Fruit fly (Drosophila melanogaster) whole organism, embryonic: ENCODE results near the gene CG10343.
A peak's percentile ranks its signal among the peaks of the same experiment; 100 is the strongest.

ENCODE experiments used
- Abd-B ChIP-seq: fragments of 200-800 bp; sonication (Bioruptor generic); optimal IDR thresholded peaks from 2 replicates; lab custom pipeline; 2018; ENCODE audit warnings: missing biosample characterization, mild to moderate bottlenecking, missing genetic modification characterization, moderate library complexity
- Atf6 ChIP-seq: fragments of 200-800 bp; sonication (Bioruptor generic); IDR thresholded peaks from 2 replicates; pipeline ENCODE4 v1.3.6; 2022; ENCODE audit warnings: missing biosample characterization, missing genetic modification characterization
- BtbVII ChIP-seq: fragments of 200-800 bp; sonication (Bioruptor generic); optimal IDR thresholded peaks from 3 replicates; lab custom pipeline; 2017; ENCODE audit warnings: missing biosample characterization, mild to moderate bottlenecking, missing genetic modification characterization
- CG10147 ChIP-seq: fragments of 200-800 bp; sonication (Bioruptor generic); optimal IDR thresholded peaks from 2 replicates; lab custom pipeline; 2019; ENCODE audit warnings: missing biosample characterization, mild to moderate bottlenecking, missing genetic modification characterization, moderate library complexity
- CG10321 ChIP-seq: fragments of 200-800 bp; sonication (Bioruptor generic); IDR thresholded peaks from 2 replicates; pipeline ENCODE4 v1.3.6; 2022; ENCODE audit warnings: missing biosample characterization, missing genetic modification characterization
- CG10462 ChIP-seq: fragments of 200-800 bp; sonication (Bioruptor generic); optimal IDR thresholded peaks from 2 replicates; lab custom pipeline; 2016; ENCODE audit warnings: missing biosample characterization, missing genetic modification characterization
- CG11504 ChIP-seq: fragments of 200-800 bp; sonication (Bioruptor generic); optimal IDR thresholded peaks from 3 replicates; lab custom pipeline; 2019; ENCODE audit warnings: missing biosample characterization, mild to moderate bottlenecking, missing genetic modification characterization, moderate library complexity
- CG11695 ChIP-seq: fragments of 200-800 bp; sonication (Bioruptor generic); IDR thresholded peaks from 3 replicates; pipeline ENCODE4 v1.3.6; 2022; ENCODE audit warnings: missing biosample characterization, missing genetic modification characterization
- CG12104 ChIP-seq: fragments of 200-800 bp; sonication (Bioruptor generic); optimal IDR thresholded peaks from 3 replicates; lab custom pipeline; 2016; ENCODE audit warnings: missing biosample characterization, missing genetic modification characterization
- CG13894 ChIP-seq: fragments of 200-800 bp; sonication (Bioruptor generic); optimal IDR thresholded peaks from 3 replicates; lab custom pipeline; 2018; ENCODE audit warnings: missing biosample characterization, mild to moderate bottlenecking, missing genetic modification characterization, moderate library complexity
- CG17359 ChIP-seq: fragments of 200-800 bp; sonication (Bioruptor generic); optimal IDR thresholded peaks from 3 replicates; lab custom pipeline; 2018; ENCODE audit warnings: missing biosample characterization, mild to moderate bottlenecking, missing genetic modification characterization, moderate library complexity
- CG17361 ChIP-seq: fragments of 200-800 bp; sonication (Bioruptor generic); IDR thresholded peaks from 3 replicates; pipeline ENCODE4 v1.3.6; 2022; ENCODE audit warnings: missing biosample characterization, missing genetic modification characterization
- CG17385 ChIP-seq: fragments of 200-800 bp; sonication (Bioruptor generic); optimal IDR thresholded peaks from 3 replicates; lab custom pipeline; 2018; ENCODE audit warnings: missing biosample characterization, mild to moderate bottlenecking, missing genetic modification characterization
- CG18599 ChIP-seq: fragments of 200-800 bp; sonication (Bioruptor generic); optimal IDR thresholded peaks from 3 replicates; lab custom pipeline; 2017; ENCODE audit warnings: missing biosample characterization, missing genetic modification characterization, mild to moderate bottlenecking, moderate library complexity, missing genetic modification reagents
- CG18619 ChIP-seq: fragments of 200-800 bp; sonication (Bioruptor generic); optimal IDR thresholded peaks from 3 replicates; lab custom pipeline; 2017; ENCODE audit warnings: missing biosample characterization, mild to moderate bottlenecking, missing genetic modification characterization
- CG2678 ChIP-seq: fragments of 200-800 bp; sonication (Bioruptor generic); optimal IDR thresholded peaks from 3 replicates; lab custom pipeline; 2019; ENCODE audit warnings: missing biosample characterization, mild to moderate bottlenecking, missing genetic modification characterization, moderate library complexity
- CG31441 ChIP-seq: fragments of 200-800 bp; sonication (Bioruptor generic); IDR thresholded peaks from 2 replicates; pipeline ENCODE4 v1.3.6; 2022; ENCODE audit warnings: missing biosample characterization, missing genetic modification characterization
- CG32772 ChIP-seq: fragments of 200-800 bp; sonication (Bioruptor generic); IDR thresholded peaks from 2 replicates; pipeline ENCODE4 v1.3.6; 2022; ENCODE audit warnings: missing biosample characterization, missing genetic modification characterization
- CG42726 ChIP-seq: fragments of 200-800 bp; sonication (Bioruptor generic); IDR thresholded peaks from 2 replicates; pipeline ENCODE4 v1.3.6; 2022; ENCODE audit warnings: missing biosample characterization, missing genetic modification characterization; ENCODE audit not compliant: partially characterized antibody
- CG6683 ChIP-seq: fragments of 200-800 bp; sonication (Bioruptor generic); optimal IDR thresholded peaks from 2 replicates; lab custom pipeline; 2017; ENCODE audit warnings: missing biosample characterization, mild to moderate bottlenecking, missing genetic modification characterization, missing genetic modification reagents
- CG8924 ChIP-seq: fragments of 200-800 bp; optimal IDR thresholded peaks from 3 replicates; lab custom pipeline; 2019; ENCODE audit warnings: missing biosample characterization, mild to moderate bottlenecking, missing genetic modification characterization, moderate library complexity
- CG9727 ChIP-seq: fragments of 200-800 bp; sonication (Bioruptor generic); optimal IDR thresholded peaks from 3 replicates; lab custom pipeline; 2017; ENCODE audit warnings: missing biosample characterization, mild to moderate bottlenecking, missing genetic modification characterization
- CHES-1-like ChIP-seq: fragments of 200-800 bp; sonication (Bioruptor generic); optimal IDR thresholded peaks from 2 replicates; lab custom pipeline; 2016; ENCODE audit warnings: missing biosample characterization, missing genetic modification characterization
- Deaf1 ChIP-seq: fragments of 200-800 bp; optimal IDR thresholded peaks from 3 replicates; lab custom pipeline; 2019; ENCODE audit warnings: missing biosample characterization, mild to moderate bottlenecking, missing genetic modification characterization, moderate library complexity
- Gsc ChIP-seq: fragments of 200-800 bp; sonication (Bioruptor generic); IDR thresholded peaks from 2 replicates; pipeline ENCODE4 v1.3.6; 2022; ENCODE audit warnings: missing biosample characterization, missing genetic modification characterization
- HLHmδ ChIP-seq: fragments of 200-800 bp; sonication (Bioruptor generic); optimal IDR thresholded peaks from 2 replicates; lab custom pipeline; 2018; ENCODE audit warnings: missing biosample characterization, mild to moderate bottlenecking, missing genetic modification characterization, moderate library complexity
- Hr39 ChIP-seq: fragments of >200 bp; optimal IDR thresholded peaks from 2 replicates; lab custom pipeline; 2017
- Med ChIP-seq: fragments of 200-800 bp; sonication (Bioruptor generic); peaks from one replicate; lab custom pipeline; 2016; ENCODE audit warnings: missing biosample characterization, missing genetic modification characterization, mild to moderate bottlenecking, inconsistent platforms, moderate library complexity
- Nf-YC ChIP-seq: fragments of 200-800 bp; optimal IDR thresholded peaks from 3 replicates; lab custom pipeline; 2019; ENCODE audit warnings: missing biosample characterization, mild to moderate bottlenecking, missing genetic modification characterization, moderate library complexity
- Scr ChIP-seq: fragments of 200-800 bp; sonication (Bioruptor generic); IDR thresholded peaks from 2 replicates; pipeline ENCODE4 v1.3.6; 2022; ENCODE audit warnings: missing biosample characterization, missing genetic modification characterization; ENCODE audit not compliant: partially characterized antibody
- Usf ChIP-seq: fragments of 200-800 bp; sonication (Bioruptor generic); optimal IDR thresholded peaks from 2 replicates; lab custom pipeline; 2017; ENCODE audit warnings: missing genotype, missing biosample characterization, missing genetic modification characterization
- Xrp1 ChIP-seq: fragments of 200-800 bp; sonication (Bioruptor generic); IDR thresholded peaks from 2 replicates; pipeline ENCODE4 v1.3.6; 2022; ENCODE audit warnings: missing biosample characterization, missing genetic modification characterization
- caup ChIP-seq: fragments of 200-800 bp; sonication (Bioruptor generic); optimal IDR thresholded peaks from 3 replicates; lab custom pipeline; 2017; ENCODE audit warnings: missing biosample characterization, mild to moderate bottlenecking, missing genetic modification characterization, moderate library complexity; ENCODE audit not compliant: severe bottlenecking
- corto ChIP-seq: fragments of 200-800 bp; sonication (Bioruptor generic); optimal IDR thresholded peaks from 2 replicates; lab custom pipeline; 2016; ENCODE audit warnings: missing biosample characterization, mild to moderate bottlenecking, missing genetic modification characterization, moderate library complexity
- dmrt99B ChIP-seq: fragments of 200-800 bp; sonication (Bioruptor generic); optimal IDR thresholded peaks from 2 replicates; lab custom pipeline; 2018; ENCODE audit warnings: missing biosample characterization, mild to moderate bottlenecking, missing genetic modification characterization, moderate library complexity
- fru ChIP-seq: fragments of >200 bp; optimal IDR thresholded peaks from 2 replicates; lab custom pipeline; 2017
- fu2 ChIP-seq: fragments of 200-800 bp; sonication (Bioruptor generic); optimal IDR thresholded peaks from 2 replicates; lab custom pipeline; 2016; ENCODE audit warnings: missing biosample characterization, missing genetic modification characterization
- hkb ChIP-seq, 2 experiments: fragments of 200-800 bp in 1 of 2; fragments of >200 bp in 1 of 2; sonication (Bioruptor generic) in 1 of 2; IDR thresholded peaks in 1 of 2; optimal IDR thresholded peaks in 1 of 2; 2 replicates each; pipeline versions ENCODE4 v1.3.6 to Lab custom; 2017 to 2022; ENCODE audit warnings: missing biosample characterization in 1 of 2, missing genetic modification characterization in 1 of 2
- nmo ChIP-seq: fragments of 200-800 bp; sonication (Bioruptor generic); optimal IDR thresholded peaks from 2 replicates; lab custom pipeline; 2018; ENCODE audit warnings: missing biosample characterization, mild to moderate bottlenecking, missing genetic modification characterization, moderate library complexity
- pan ChIP-seq, 4 experiments: fragments of >200 bp in 3 of 4; fragments of 200-800 bp in 1 of 4; sonication (Bioruptor generic) in 1 of 4; optimal IDR thresholded peaks in 3 of 4; IDR thresholded peaks in 1 of 4; 2 replicates each; pipeline versions ENCODE4 v1.3.6 to Lab custom; 2017 to 2022; ENCODE audit warnings: missing biosample characterization in 2 of 4, missing genetic modification characterization in 2 of 4, mixed read lengths in 1 of 4
- peb ChIP-seq: fragments of 200-800 bp; sonication (Bioruptor generic); IDR thresholded peaks from 2 replicates; pipeline ENCODE4 v1.3.6; 2022; ENCODE audit warnings: missing biosample characterization, missing genetic modification characterization
- pzg ChIP-seq: fragments of 200-800 bp; sonication (Bioruptor generic); optimal IDR thresholded peaks from 3 replicates; lab custom pipeline; 2018; ENCODE audit warnings: missing biosample characterization, mild to moderate bottlenecking, missing genetic modification characterization, moderate library complexity
- row ChIP-seq: fragments of 200-800 bp; sonication (Bioruptor generic); IDR thresholded peaks from 3 replicates; pipeline ENCODE4 v1.3.6; 2022; ENCODE audit warnings: missing biosample characterization, missing genetic modification characterization
- sens ChIP-seq: fragments of 200-800 bp; sonication (Bioruptor generic); peaks from one replicate; lab custom pipeline; 2016; ENCODE audit warnings: missing biosample characterization, missing genetic modification characterization
- slbo ChIP-seq: fragments of 200-800 bp; sonication (Bioruptor generic); IDR thresholded peaks from 2 replicates; pipeline ENCODE4 v1.3.6; 2022; ENCODE audit warnings: missing biosample characterization, missing genetic modification characterization
- sr ChIP-seq: fragments of 200-800 bp; sonication (Bioruptor generic); IDR thresholded peaks from 3 replicates; pipeline ENCODE4 v1.3.6; 2022; ENCODE audit warnings: missing biosample characterization, missing genetic modification characterization
- tin ChIP-seq: fragments of 200-800 bp; sonication (Bioruptor generic); optimal IDR thresholded peaks from 3 replicates; lab custom pipeline; 2016; ENCODE audit warnings: missing biosample characterization, missing genetic modification characterization
- trh ChIP-seq: fragments of 200-800 bp; sonication (Bioruptor generic); optimal IDR thresholded peaks from 2 replicates; lab custom pipeline; 2016; ENCODE audit warnings: missing biosample characterization, missing genetic modification characterization
- vnd ChIP-seq: fragments of 200-800 bp; sonication (Bioruptor generic); IDR thresholded peaks from 3 replicates; pipeline ENCODE4 v1.3.6; 2022; ENCODE audit warnings: missing biosample characterization, missing genetic modification characterization; ENCODE audit not compliant: partially characterized antibody
- wdn ChIP-seq: fragments of 200-800 bp; sonication (Bioruptor generic); IDR thresholded peaks from 2 replicates; pipeline ENCODE4 v1.3.6; 2022; ENCODE audit warnings: missing biosample characterization, missing genetic modification characterization

The CG10343 gene

DNA sequence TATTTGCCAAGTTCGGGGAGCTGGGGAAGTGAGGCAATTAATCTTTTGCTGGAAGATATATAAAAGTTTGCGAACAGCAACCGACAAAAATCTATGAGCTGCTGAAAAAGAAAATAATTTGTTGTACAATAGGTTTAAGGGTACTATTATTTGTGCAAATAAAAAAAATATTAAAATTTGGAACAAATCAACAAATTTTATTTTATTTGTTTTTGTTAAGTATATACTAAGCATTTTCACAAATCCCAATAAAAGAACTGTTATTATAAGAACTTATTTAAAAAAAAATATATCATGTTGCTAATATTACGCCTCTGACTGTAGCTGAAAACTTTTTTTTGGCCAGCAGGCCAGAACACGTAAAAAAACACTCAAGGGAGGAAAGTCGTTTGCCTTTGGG lies 45.2 kb upstream of the CG10343 start (continued):
- TF ChIP-seq CHES-1-like = no peak
- peak; percentile 9 for TF ChIP-seq Nf-YC
- TF ChIP-seq BtbVII (GFP tag; lab: Kevin White, UChicago) = peak; percentile 8
- TF ChIP-seq CG13894 (tag; lab: Kevin White, UChicago) = peak; percentile 1
- no peak for TF ChIP-seq hkb (optimal IDR thresholded peaks at IDR 0.05; lab: Kevin White, UChicago)
- TF ChIP-seq hkb (GFP tag; IDR thresholded peaks at IDR 0.05; lab: Robert Waterston, UW) = peak; percentile 48; the same call in 1 of the 2 replicates
- peak; percentile 5 for TF ChIP-seq Deaf1 (tag; lab: Kevin White, UChicago)
- TF ChIP-seq pan (optimal IDR thresholded peaks at IDR 0.05; lab: Kevin White, UChicago) = no peak
- peak in 1 of 2 experiments; percentile 40 for TF ChIP-seq pan (GFP tag; optimal IDR thresholded peaks at IDR 0.05 in 1 of 2, IDR thresholded peaks at IDR 0.05 in 1 of 2)
- peak; percentile 4 for TF ChIP-seq CG12104
- peak; percentile 66 for TF ChIP-seq CG18599
- peak; percentile 72 for TF ChIP-seq CG2678 (tag; lab: Kevin White, UChicago)
- peak; percentile 38 for TF ChIP-seq nmo (GFP tag; lab: Kevin White, UChicago)
- no peak for TF ChIP-seq vnd
- TF ChIP-seq CG31441 = peak; percentile 52; the same call in 1 of the 2 replicates
- TF ChIP-seq Med (GFP tag; lab: Kevin White, UChicago) = peak; percentile 28
- TF ChIP-seq fu2 (GFP tag; lab: Kevin White, UChicago) = no peak
- TF ChIP-seq sr (GFP tag; lab: Robert Waterston, UW) = no peak
- TF ChIP-seq row (GFP tag; lab: Robert Waterston, UW) = peak; percentile 35; the same call in 1 of the 3 replicates
- no peak for TF ChIP-seq Hr39
- TF ChIP-seq dmrt99B = peak; percentile 70
- TF ChIP-seq caup (GFP tag; lab: Kevin White, UChicago) = peak; percentile 18
- TF ChIP-seq CG10147 = peak; percentile 55
- no peak for TF ChIP-seq corto
- TF ChIP-seq CG10462 (GFP tag; lab: Kevin White, UChicago) = no peak
- 0 out of 2 replicates have a peak, but pooled peaks have one; percentile 7 for TF ChIP-seq CG32772 (GFP tag; lab: Robert Waterston, UW)
- TF ChIP-seq Abd-B = peak; percentile 33
- no peak for TF ChIP-seq Gsc (GFP tag; lab: Robert Waterston, UW)
- TF ChIP-seq HLHmδ (GFP tag; lab: Kevin White, UChicago) = no peak
- TF ChIP-seq fru (lab: Kevin White, UChicago) = no peak
- no peak for TF ChIP-seq CG42726 (GFP tag; lab: Robert Waterston, UW)
- no peak for TF ChIP-seq Scr (GFP tag; lab: Robert Waterston, UW)
- TF ChIP-seq sens (GFP tag; lab: Kevin White, UChicago) = peak; percentile 54
- peak; percentile 59; the same call in 2 of the 3 replicates for TF ChIP-seq CG11695 (GFP tag; lab: Robert Waterston, UW)
- TF ChIP-seq CG17385 = no peak
- peak; percentile 39 for TF ChIP-seq CG9727
- TF ChIP-seq peb (GFP tag; lab: Robert Waterston, UW) = no peak
- TF ChIP-seq CG17359 (tag; lab: Kevin White, UChicago) = peak; percentile 28
- TF ChIP-seq wdn (GFP tag; lab: Robert Waterston, UW) = no peak
- peak; percentile 1 for TF ChIP-seq CG8924 (tag; lab: Kevin White, UChicago)
- peak; percentile 25; the same call in 1 of the 2 replicates for TF ChIP-seq Xrp1
- TF ChIP-seq Usf (GFP tag; lab: Kevin White, UChicago) = no peak
- TF ChIP-seq CG17361 (GFP tag; lab: Robert Waterston, UW) = peak; percentile 57; the same call in 2 of the 3 replicates
- TF ChIP-seq Atf6 (GFP tag; lab: Robert Waterston, UW) = no peak; the same call in 1 of the 2 replicates
- peak; percentile 72 for TF ChIP-seq CG11504 (tag; lab: Kevin White, UChicago)
- peak; percentile 9 for TF ChIP-seq CG18619 (GFP tag; lab: Kevin White, UChicago)
- TF ChIP-seq tin = no peak
- TF ChIP-seq trh (GFP tag; lab: Kevin White, UChicago) = no peak
- TF ChIP-seq slbo (GFP tag; lab: Robert Waterston, UW) = peak; percentile 41; the same call in 1 of the 2 replicates
- TF ChIP-seq CG6683 (GFP tag; lab: Kevin White, UChicago) = peak; percentile 9
- TF ChIP-seq CG10321 (GFP tag; lab: Robert Waterston, UW) = no peak
- TF ChIP-seq pzg (GFP tag; lab: Kevin White, UChicago) = no peak
